Fruit fly (Drosophila melanogaster) whole organism: Measurements from ENCODE around the gene Jasper.

ENCODE experiments used
- CG8478 ChIP-seq: fragments of >200 bp; optimal IDR thresholded peaks from 2 replicates; lab custom pipeline; 2018; ENCODE audit warnings: inconsistent platforms
- Dll ChIP-seq: fragments of >200 bp; optimal IDR thresholded peaks from 2 replicates; lab custom pipeline; 2017
- EcR ChIP-seq, 2 experiments: fragments of >200 bp; optimal IDR thresholded peaks; 2 replicates each; lab custom pipeline; 2017; ENCODE audit warnings: missing biosample characterization in 2 of 2, missing genetic modification characterization in 2 of 2, missing genetic modification reagents in 2 of 2
- pan ChIP-seq: fragments of >200 bp; optimal IDR thresholded peaks from 2 replicates; lab custom pipeline; 2017
- psq ChIP-seq: fragments of >200 bp; optimal IDR thresholded peaks from 2 replicates; lab custom pipeline; 2017
- usp ChIP-seq: fragments of >200 bp; optimal IDR thresholded peaks from 2 replicates; lab custom pipeline; 2017; ENCODE audit warnings: missing biosample characterization, missing genetic modification characterization, mixed read lengths

DNA sequence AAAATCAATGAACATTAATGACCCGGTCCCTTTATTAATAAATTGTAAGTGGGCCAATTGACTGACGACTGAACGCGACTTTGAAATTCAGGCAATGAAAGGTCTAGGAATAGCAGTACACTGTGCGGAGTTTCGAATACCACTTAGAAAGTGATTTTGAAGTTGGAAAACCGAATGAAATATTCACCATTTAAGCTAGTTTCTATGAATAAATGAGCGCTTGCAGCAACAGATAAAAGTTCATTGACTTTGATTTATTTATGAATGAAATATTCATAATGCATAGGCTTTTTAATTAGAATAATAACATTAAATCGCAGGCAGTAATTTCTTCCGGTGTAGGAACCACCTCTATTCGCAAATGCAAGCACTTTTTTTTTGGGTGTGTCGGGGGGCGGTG is 31.3 kb upstream of the Jasper start:
- TF ChIP-seq pan (lab: Kevin White, UChicago) (no peak), CG8478 (lab: Kevin White, UChicago) (no peak), EcR (GFP tag; optimal IDR thresholded peaks at IDR 0.05; lab: Kevin White, UChicago) (no peak), usp (GFP tag; lab: Kevin White, UChicago) (no peak), psq (lab: Kevin White, UChicago) (no peak), Dll (lab: Kevin White, UChicago) (no peak)
